Fruit fly (Drosophila melanogaster): Measurements from ENCODE around the gene CG12520.

CG12520 gene

dm6 chr3L:12867956-12868443 lies 34.5 kb downstream of the CG12520 start:
- TF ChIP-seq dmrt93B (GFP tag; optimal IDR thresholded peaks at IDR 0.05) (no peak), GATAd (GFP tag; optimal IDR thresholded peaks at IDR 0.05) (no peak), rgr (GFP tag; optimal IDR thresholded peaks at IDR 0.05) (no peak), tai (GFP tag; optimal IDR thresholded peaks at IDR 0.05) (no peak), Hnf4 (GFP tag; optimal IDR thresholded peaks at IDR 0.05) (no peak), jim (GFP tag; optimal IDR thresholded peaks at IDR 0.05) (no peak), Rel (GFP tag; optimal IDR thresholded peaks at IDR 0.05) (no peak), Rel (tag; optimal IDR thresholded peaks at IDR 0.05) (no peak)

- TF ChIP-seq woc (GFP tag; optimal IDR thresholded peaks at IDR 0.05), result no peak
- TF ChIP-seq Dfd (GFP tag; optimal IDR thresholded peaks at IDR 0.05), result peak; percentile 54
Measured at dm6 chr3L:12864472-12864871, 38.1 kb downstream of the CG12520 start.

DNA sequence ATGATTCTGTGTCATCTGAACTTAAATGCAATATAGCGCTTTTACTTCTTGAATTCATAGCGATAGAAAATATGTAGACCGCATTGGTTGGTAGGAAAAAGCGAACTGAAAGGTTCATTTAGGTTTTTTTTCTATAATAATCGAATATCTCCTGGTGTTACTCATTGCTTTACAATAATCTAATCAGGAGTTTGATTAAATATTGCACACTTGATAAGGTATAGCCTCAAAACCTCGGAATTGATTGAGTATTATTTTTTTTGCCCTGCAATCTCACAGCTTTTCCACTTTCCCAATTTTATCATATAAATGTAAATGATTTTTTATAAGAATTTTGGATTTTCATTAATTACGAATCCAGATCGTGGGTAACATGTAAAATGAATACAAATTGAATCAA lies 39.7 kb downstream of the CG12520 start, which contains the start of gene CG10943:
CG10943 (minus strand) TSS at position 101 of the 400 bp plus-strand sequence.
- TF ChIP-seq Rel (GFP tag; optimal IDR thresholded peaks at IDR 0.05) (no peak), Rel (tag; optimal IDR thresholded peaks at IDR 0.05) (no peak), Mio (GFP tag; optimal IDR thresholded peaks at IDR 0.05) (no peak), fru (GFP tag; optimal IDR thresholded peaks at IDR 0.05) (no peak), Vsx2 (GFP tag; optimal IDR thresholded peaks at IDR 0.05; ENCODE audit: partially characterized antibody) (no peak), Jra (GFP tag; optimal IDR thresholded peaks at IDR 0.05) (no peak), ey (GFP tag; optimal IDR thresholded peaks at IDR 0.05) (no peak), Sp1 (GFP tag; optimal IDR thresholded peaks at IDR 0.05) (no peak), GATAd (GFP tag; optimal IDR thresholded peaks at IDR 0.05) (no peak), br (GFP tag; optimal IDR thresholded peaks at IDR 0.05) (no peak), pan (optimal IDR thresholded peaks at IDR 0.05) (no peak), N (GFP tag; optimal IDR thresholded peaks at IDR 0.05) (no peak), tai (GFP tag; optimal IDR thresholded peaks at IDR 0.05) (no peak), h (GFP tag; optimal IDR thresholded peaks at IDR 0.05) (no peak), CG9705 (GFP tag; optimal IDR thresholded peaks at IDR 0.05) (no peak), usp (GFP tag; optimal IDR thresholded peaks at IDR 0.05) (no peak), dsf (GFP tag; optimal IDR thresholded peaks at IDR 0.05; ENCODE audit: borderline replicate concordance) (no peak)

- TF ChIP-seq Myc (optimal IDR thresholded peaks at IDR 0.05), result peak; percentile 80
- TF ChIP-seq Dif (GFP tag; optimal IDR thresholded peaks at IDR 0.05; ENCODE audit: partially characterized antibody), result peak; percentile 12
- TF ChIP-seq Abd-B (GFP tag; optimal IDR thresholded peaks at IDR 0.05), result no peak
- peak; percentile 3 for TF ChIP-seq Vsx2 (GFP tag; optimal IDR thresholded peaks at IDR 0.05; ENCODE audit: partially characterized antibody)
- TF ChIP-seq Rel (GFP tag; optimal IDR thresholded peaks at IDR 0.05), result no peak
- TF ChIP-seq Rel (tag; optimal IDR thresholded peaks at IDR 0.05), result peak; percentile 98
- TF ChIP-seq pan (optimal IDR thresholded peaks at IDR 0.05), result no peak
- no peak for TF ChIP-seq Hr78 (GFP tag; optimal IDR thresholded peaks at IDR 0.05)
- no peak for TF ChIP-seq CG32264 (GFP tag; optimal IDR thresholded peaks at IDR 0.05)
Measured at dm6 chr3L:12861255-12861899, 41.2 kb downstream of the CG12520 start, which contains the start of gene CG32107. Gene CG32107, minus strand, starts transcription at chr3L:12861305.

- TF ChIP-seq dmrt93B (GFP tag; optimal IDR thresholded peaks at IDR 0.05) (no peak), foxo (GFP tag; optimal IDR thresholded peaks at IDR 0.05) (no peak), fru (GFP tag; optimal IDR thresholded peaks at IDR 0.05) (no peak), N (GFP tag; optimal IDR thresholded peaks at IDR 0.05) (no peak), brk (GFP tag; optimal IDR thresholded peaks at IDR 0.05) (no peak), psq (GFP tag; optimal IDR thresholded peaks at IDR 0.05) (no peak), rgr (GFP tag; optimal IDR thresholded peaks at IDR 0.05) (no peak), Hr78 (GFP tag; optimal IDR thresholded peaks at IDR 0.05) (no peak), Myc (optimal IDR thresholded peaks at IDR 0.05) (no peak), HLH106 (tag; optimal IDR thresholded peaks at IDR 0.05) (no peak), usp (GFP tag; optimal IDR thresholded peaks at IDR 0.05) (no peak)
Measured at dm6 chr3L:12857553-12858122, 44.9 kb downstream of the CG12520 start.

Measured in whole organism, wandering third instar larva.